Fruit fly (Drosophila melanogaster) whole organism, prepupa: Measurements from ENCODE around the gene dpr16.

Experiments
- Blimp-1 ChIP-seq: fragments of 200-800 bp; sonication (Bioruptor generic); optimal IDR thresholded peaks from 3 replicates; lab custom pipeline; 2017; ENCODE audit warnings: missing biosample characterization, missing genetic modification characterization, mild to moderate bottlenecking, moderate library complexity, missing genetic modification reagents
- CG10631 ChIP-seq: fragments of 200-800 bp; sonication (Bioruptor generic); optimal IDR thresholded peaks from 2 replicates; lab custom pipeline; 2016; ENCODE audit warnings: missing biosample characterization, missing genetic modification characterization
- CG10669 ChIP-seq: fragments of 200-800 bp; sonication (Bioruptor generic); optimal IDR thresholded peaks from 3 replicates; lab custom pipeline; 2018; ENCODE audit warnings: missing biosample characterization, mild to moderate bottlenecking, missing genetic modification characterization, moderate library complexity
- CG11294 ChIP-seq: fragments of 200-800 bp; sonication (Bioruptor generic); IDR thresholded peaks from 2 replicates; pipeline ENCODE4 v1.3.6; 2022; ENCODE audit warnings: missing biosample characterization, missing genetic modification characterization
- CG11762 ChIP-seq: fragments of 200-800 bp; sonication (Bioruptor generic); optimal IDR thresholded peaks from 3 replicates; lab custom pipeline; 2016; ENCODE audit warnings: missing biosample characterization, missing genetic modification characterization; ENCODE audit not compliant: insufficient read depth
- CG11902 ChIP-seq: fragments of 200-800 bp; sonication (Bioruptor generic); optimal IDR thresholded peaks from 3 replicates; lab custom pipeline; 2016; ENCODE audit warnings: missing biosample characterization, missing genetic modification characterization
- CG15336 ChIP-seq: fragments of 200-800 bp; sonication (Bioruptor generic); IDR thresholded peaks from 2 replicates; pipeline ENCODE4 v1.3.6; 2022; ENCODE audit warnings: missing biosample characterization, missing genetic modification characterization
- CG1621 ChIP-seq: fragments of 200-800 bp; sonication (Bioruptor generic); optimal IDR thresholded peaks from 3 replicates; lab custom pipeline; 2018; ENCODE audit warnings: missing biosample characterization, mild to moderate bottlenecking, missing genetic modification characterization
- CG31627 ChIP-seq: fragments of 200-800 bp; sonication (Bioruptor generic); optimal IDR thresholded peaks from 3 replicates; lab custom pipeline; 2016; ENCODE audit warnings: missing biosample characterization, missing genetic modification characterization
- CG32006 ChIP-seq: fragments of 200-800 bp; sonication (Bioruptor generic); optimal IDR thresholded peaks from 3 replicates; lab custom pipeline; 2017; ENCODE audit warnings: missing biosample characterization, mild to moderate bottlenecking, missing genetic modification characterization
- CG34406 ChIP-seq: fragments of 200-800 bp; sonication (Bioruptor generic); optimal IDR thresholded peaks from 3 replicates; lab custom pipeline; 2016; ENCODE audit warnings: missing biosample characterization, missing genetic modification characterization
- CG3919 ChIP-seq: fragments of 200-800 bp; sonication (Bioruptor generic); optimal IDR thresholded peaks from 3 replicates; lab custom pipeline; 2016; ENCODE audit warnings: missing biosample characterization, missing genetic modification characterization
- CG4318 ChIP-seq: fragments of 200-800 bp; sonication (Bioruptor generic); optimal IDR thresholded peaks from 3 replicates; lab custom pipeline; 2017; ENCODE audit warnings: missing biosample characterization, mild to moderate bottlenecking, missing genetic modification characterization
- CG6163 ChIP-seq: fragments of 200-800 bp; sonication (Bioruptor generic); IDR thresholded peaks from 3 replicates; pipeline ENCODE4 v1.3.6; 2022; ENCODE audit warnings: missing biosample characterization, missing genetic modification characterization
- CG6792 ChIP-seq: fragments of 200-800 bp; sonication (Bioruptor generic); optimal IDR thresholded peaks from 3 replicates; lab custom pipeline; 2016; ENCODE audit warnings: missing biosample characterization, missing genetic modification characterization
- CG6854 ChIP-seq: fragments of 200-800 bp; sonication (Bioruptor generic); optimal IDR thresholded peaks from 2 replicates; lab custom pipeline; 2017; ENCODE audit warnings: missing biosample characterization, mild to moderate bottlenecking, missing genetic modification characterization
- CG7368 ChIP-seq: fragments of 200-800 bp; sonication (Bioruptor generic); optimal IDR thresholded peaks from 3 replicates; lab custom pipeline; 2016; ENCODE audit warnings: missing biosample characterization, missing genetic modification characterization
- CG8119 ChIP-seq: fragments of 200-800 bp; sonication (Bioruptor generic); IDR thresholded peaks from 3 replicates; pipeline ENCODE4 v1.3.6; 2022; ENCODE audit warnings: missing biosample characterization, missing genetic modification characterization
- CG8319 ChIP-seq: fragments of 200-800 bp; sonication (Bioruptor generic); optimal IDR thresholded peaks from 3 replicates; lab custom pipeline; 2016; ENCODE audit warnings: missing biosample characterization, missing genetic modification characterization
- CG8632 ChIP-seq: fragments of 200-800 bp; sonication (Bioruptor generic); optimal IDR thresholded peaks from 3 replicates; lab custom pipeline; 2016; ENCODE audit warnings: missing biosample characterization, missing genetic modification characterization
- CG9139 ChIP-seq: fragments of 200-800 bp; sonication (Bioruptor generic); optimal IDR thresholded peaks from 3 replicates; lab custom pipeline; 2017; ENCODE audit warnings: missing biosample characterization, mild to moderate bottlenecking, missing genetic modification characterization
- Eip75B ChIP-seq: fragments of 200-800 bp; sonication (Bioruptor generic); optimal IDR thresholded peaks from 3 replicates; lab custom pipeline; 2016; ENCODE audit warnings: missing biosample characterization, missing genetic modification characterization
- Eip78C ChIP-seq: fragments of 200-800 bp; sonication (Bioruptor generic); peaks from one replicate; lab custom pipeline; 2016; ENCODE audit warnings: missing biosample characterization, missing genetic modification characterization
- Eip93F ChIP-seq: fragments of 200-800 bp; sonication (Bioruptor generic); optimal IDR thresholded peaks from 2 replicates; lab custom pipeline; 2016; ENCODE audit warnings: missing biosample characterization, mild to moderate bottlenecking, missing genetic modification characterization
- Ets96B ChIP-seq: fragments of 200-800 bp; optimal IDR thresholded peaks from 2 replicates; lab custom pipeline; 2019; ENCODE audit warnings: missing biosample characterization, mild to moderate bottlenecking, missing genetic modification characterization, moderate library complexity
- Hr39 ChIP-seq: fragments of 200-800 bp; sonication (Bioruptor generic); optimal IDR thresholded peaks from 2 replicates; lab custom pipeline; 2016; ENCODE audit warnings: missing biosample characterization, missing genetic modification characterization
- Hr4 ChIP-seq: fragments of 200-800 bp; sonication (Bioruptor generic); optimal IDR thresholded peaks from 3 replicates; lab custom pipeline; 2016; ENCODE audit warnings: missing biosample characterization, missing genetic modification characterization
- Met ChIP-seq: fragments of 200-800 bp; sonication (Bioruptor generic); optimal IDR thresholded peaks from 3 replicates; lab custom pipeline; 2016; ENCODE audit warnings: missing biosample characterization, missing genetic modification characterization
- OdsH ChIP-seq: fragments of 200-800 bp; sonication (Bioruptor generic); optimal IDR thresholded peaks from 3 replicates; lab custom pipeline; 2016; ENCODE audit warnings: missing biosample characterization, missing genetic modification characterization
- Smox ChIP-seq: fragments of 200-800 bp; sonication (Bioruptor generic); optimal IDR thresholded peaks from 3 replicates; lab custom pipeline; 2016; ENCODE audit warnings: missing biosample characterization, missing genetic modification characterization
- Sox102F ChIP-seq: fragments of 200-800 bp; sonication (Bioruptor generic); optimal IDR thresholded peaks from 2 replicates; lab custom pipeline; 2016; ENCODE audit warnings: missing biosample characterization, mild to moderate bottlenecking, missing genetic modification characterization
- Sox14 ChIP-seq: fragments of 200-800 bp; sonication (Bioruptor generic); optimal IDR thresholded peaks from 3 replicates; lab custom pipeline; 2016; ENCODE audit warnings: missing biosample characterization, missing genetic modification characterization
- Sox15 ChIP-seq: fragments of 200-800 bp; sonication (Bioruptor generic); optimal IDR thresholded peaks from 3 replicates; lab custom pipeline; 2016; ENCODE audit warnings: missing biosample characterization, missing genetic modification characterization
- achi ChIP-seq: fragments of 200-800 bp; sonication (Bioruptor generic); optimal IDR thresholded peaks from 3 replicates; lab custom pipeline; 2016; ENCODE audit warnings: missing biosample characterization, missing genetic modification characterization
- acj6 ChIP-seq: fragments of 200-800 bp; sonication (Bioruptor generic); optimal IDR thresholded peaks from 3 replicates; lab custom pipeline; 2016; ENCODE audit warnings: missing biosample characterization, missing genetic modification characterization
- cyc ChIP-seq: fragments of 200-800 bp; sonication (Bioruptor generic); optimal IDR thresholded peaks from 3 replicates; lab custom pipeline; 2016; ENCODE audit warnings: missing biosample characterization, missing genetic modification characterization
- dsx ChIP-seq: fragments of 200-800 bp; optimal IDR thresholded peaks from 3 replicates; lab custom pipeline; 2019; ENCODE audit warnings: missing biosample characterization, mild to moderate bottlenecking, missing genetic modification characterization, moderate library complexity; ENCODE audit not compliant: poor library complexity, severe bottlenecking
- eg ChIP-seq: fragments of 200-800 bp; sonication (Bioruptor generic); IDR thresholded peaks from 3 replicates; pipeline ENCODE4 v1.3.6; 2022; ENCODE audit warnings: missing biosample characterization, missing genetic modification characterization
- esn ChIP-seq: fragments of 200-800 bp; sonication (Bioruptor generic); optimal IDR thresholded peaks from 2 replicates; lab custom pipeline; 2016; ENCODE audit warnings: missing biosample characterization, mild to moderate bottlenecking, missing genetic modification characterization, moderate library complexity
- fd59A ChIP-seq: fragments of 200-800 bp; sonication (Bioruptor generic); optimal IDR thresholded peaks from 2 replicates; lab custom pipeline; 2017; ENCODE audit warnings: missing biosample characterization, mild to moderate bottlenecking, missing genetic modification characterization, missing genetic modification reagents
- fkh ChIP-seq: fragments of 200-800 bp; sonication (Bioruptor generic); optimal IDR thresholded peaks from 3 replicates; lab custom pipeline; 2017; ENCODE audit warnings: missing biosample characterization, mild to moderate bottlenecking, missing genetic modification characterization, moderate library complexity
- lz ChIP-seq: fragments of 200-800 bp; sonication (Bioruptor generic); optimal IDR thresholded peaks from 3 replicates; lab custom pipeline; 2016; ENCODE audit warnings: missing biosample characterization, missing genetic modification characterization
- net ChIP-seq: fragments of 200-800 bp; sonication (Bioruptor generic); optimal IDR thresholded peaks from 3 replicates; lab custom pipeline; 2016; ENCODE audit warnings: missing biosample characterization, missing genetic modification characterization
- pdm3 ChIP-seq: fragments of 200-800 bp; sonication (Bioruptor generic); optimal IDR thresholded peaks from 3 replicates; lab custom pipeline; 2016; ENCODE audit warnings: missing biosample characterization, missing genetic modification characterization
- ss ChIP-seq, 2 experiments: fragments of 200-800 bp; sonication (Bioruptor generic); optimal IDR thresholded peaks; 2 replicates in 1 of 2; 3 replicates in 1 of 2; lab custom pipeline; 2017 to 2018; ENCODE audit warnings: mild to moderate bottlenecking in 2 of 2, missing biosample characterization in 2 of 2, missing genetic modification characterization in 2 of 2, moderate library complexity in 1 of 2
- svp ChIP-seq: fragments of 200-800 bp; sonication (Bioruptor generic); peaks from one replicate; lab custom pipeline; 2016; ENCODE audit warnings: missing biosample characterization, missing genetic modification characterization

dpr16 gene

DNA sequence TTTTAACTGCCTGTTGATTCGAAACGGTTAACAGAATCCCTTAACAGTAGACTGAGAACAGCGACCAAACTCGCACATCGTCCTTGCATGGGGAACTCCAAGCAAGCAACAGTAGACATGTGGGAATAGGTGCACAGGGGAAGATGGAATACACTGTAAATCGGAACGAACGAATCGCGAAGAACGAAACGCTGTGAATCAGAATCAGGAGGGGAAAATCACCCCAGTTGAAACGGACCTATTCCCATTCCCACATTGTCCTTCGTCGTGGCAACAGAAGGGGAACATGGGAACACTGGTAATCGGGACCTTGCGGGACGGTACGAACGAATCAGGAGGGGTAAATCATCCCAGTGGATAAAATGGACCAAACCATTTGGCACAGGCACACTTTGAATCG lies at the start of gene dpr16:
TSS of gene dpr16 (plus strand) at position 386 of the 400 bp plus-strand sequence.
- no peak for TF ChIP-seq Blimp-1 (GFP tag; lab: Kevin White, UChicago)
- TF ChIP-seq CG6163 (GFP tag; lab: Robert Waterston, UW): no peak
- TF ChIP-seq CG10631: no peak
- TF ChIP-seq eg: no peak
- no peak for TF ChIP-seq CG9139 (GFP tag; lab: Kevin White, UChicago)
- no peak for TF ChIP-seq CG7368 (GFP tag; lab: Kevin White, UChicago)
- TF ChIP-seq Sox14 (GFP tag; lab: Kevin White, UChicago): no peak
- TF ChIP-seq dsx (GFP tag; lab: Kevin White, UChicago): peak; percentile 5
- TF ChIP-seq Ets96B: no peak
- peak; percentile 16 for TF ChIP-seq Eip78C (GFP tag; lab: Kevin White, UChicago)
- TF ChIP-seq CG11762 (GFP tag; lab: Kevin White, UChicago): no peak
- no peak for TF ChIP-seq fkh (GFP tag; lab: Kevin White, UChicago)

DNA sequence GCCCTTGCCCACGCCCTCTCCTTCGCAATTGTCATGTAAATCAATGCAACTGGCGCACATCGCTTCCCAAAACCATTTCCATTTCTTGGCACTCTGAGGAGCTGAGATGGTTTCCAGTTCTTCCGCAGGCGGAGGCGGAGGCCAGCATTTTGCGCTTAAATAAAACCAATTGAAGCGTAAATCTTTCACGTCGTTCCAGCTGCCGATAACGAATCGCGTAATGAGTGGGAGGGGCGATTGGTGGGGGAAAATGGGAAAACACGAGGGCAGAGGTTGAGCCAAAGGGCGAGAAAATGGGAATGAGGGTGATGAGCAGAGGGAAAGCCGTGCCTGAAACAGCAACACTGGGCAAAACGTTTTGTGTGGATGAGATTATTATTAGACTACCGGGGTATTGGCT lies 48.3 kb upstream of the dpr16 start:
- TF ChIP-seq CG4318 (GFP tag; lab: Kevin White, UChicago): no peak
- TF ChIP-seq svp (GFP tag; lab: Kevin White, UChicago): peak; percentile 82
- peak; percentile 7 for TF ChIP-seq Eip78C (GFP tag; lab: Kevin White, UChicago)
- no peak for TF ChIP-seq CG34406 (GFP tag; lab: Kevin White, UChicago)

DNA sequence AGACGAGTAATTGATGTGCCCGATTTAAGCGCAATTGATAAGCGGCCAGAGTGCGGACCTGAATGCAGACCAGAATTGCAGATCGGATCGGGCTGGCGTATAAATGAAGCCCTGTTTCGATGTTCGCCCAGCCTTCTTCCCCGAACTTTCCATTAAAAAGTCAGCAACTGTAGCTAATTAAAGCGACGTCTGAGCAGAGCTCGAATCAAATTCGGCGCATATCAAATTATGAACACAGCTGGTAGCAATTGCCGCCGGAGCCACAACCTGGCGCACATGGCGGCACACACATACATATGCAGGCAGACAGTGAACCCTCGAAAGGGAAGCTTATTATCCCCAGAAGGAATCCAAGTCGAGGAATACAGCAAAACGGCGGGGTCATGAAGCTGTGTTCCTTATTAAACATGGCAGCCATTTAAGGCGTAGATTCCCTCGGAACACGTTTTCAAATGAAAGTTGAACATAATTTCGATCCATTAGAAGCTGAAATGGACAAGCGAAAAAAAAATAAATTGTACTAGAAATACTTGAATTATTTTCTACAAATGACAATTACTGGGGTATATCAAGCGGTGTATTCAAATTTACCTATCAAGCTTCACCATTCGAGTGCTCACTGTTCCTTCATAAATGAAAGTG lies 47.2 kb upstream of the dpr16 start:
- TF ChIP-seq fd59A (GFP tag; lab: Kevin White, UChicago) (no peak), CG6163 (GFP tag; lab: Robert Waterston, UW) (no peak), CG8319 (peak; percentile 8), Blimp-1 (GFP tag; lab: Kevin White, UChicago) (peak; percentile 33), CG31627 (GFP tag; lab: Kevin White, UChicago) (peak; percentile 62), Ets96B (peak; percentile 26), CG11902 (GFP tag; lab: Kevin White, UChicago) (peak; percentile 14), CG34406 (GFP tag; lab: Kevin White, UChicago) (peak; percentile 11), CG15336 (GFP tag; lab: Robert Waterston, UW) (no peak), ss (GFP tag; optimal IDR thresholded peaks at IDR 0.05; lab: Kevin White, UChicago) (peak in 1 of 2 experiments; percentile 5), Eip93F (GFP tag; lab: Kevin White, UChicago) (no peak), CG11294 (GFP tag; lab: Robert Waterston, UW) (no peak), CG1621 (tag; lab: Kevin White, UChicago) (no peak), cyc (GFP tag; lab: Kevin White, UChicago) (peak; percentile 59), esn (peak; percentile 74), CG8119 (no peak), Smox (GFP tag; lab: Kevin White, UChicago) (peak; percentile 62), CG10669 (GFP tag; lab: Kevin White, UChicago) (peak; percentile 30), svp (GFP tag; lab: Kevin White, UChicago) (peak; percentile 70), Hr4 (peak; percentile 47), CG32006 (GFP tag; lab: Kevin White, UChicago) (peak; percentile 38), Sox14 (GFP tag; lab: Kevin White, UChicago) (peak; percentile 4), CG6854 (GFP tag; lab: Kevin White, UChicago) (peak; percentile 37), CG10631 (peak; percentile 34), OdsH (peak; percentile 32), pdm3 (GFP tag; lab: Kevin White, UChicago) (peak; percentile 43), lz (GFP tag; lab: Kevin White, UChicago) (peak; percentile 62), achi (GFP tag; lab: Kevin White, UChicago) (peak; percentile 20), Sox102F (GFP tag; lab: Kevin White, UChicago) (peak; percentile 60), CG6792 (peak; percentile 27), CG3919 (GFP tag; lab: Kevin White, UChicago) (peak; percentile 33), Sox15 (GFP tag; lab: Kevin White, UChicago) (peak; percentile 38), acj6 (GFP tag; lab: Kevin White, UChicago) (peak; percentile 49), Eip75B (GFP tag; lab: Kevin White, UChicago) (peak; percentile 39), net (GFP tag; lab: Kevin White, UChicago) (peak; percentile 14), CG8632 (peak; percentile 3), CG7368 (GFP tag; lab: Kevin White, UChicago) (no peak), Met (peak; percentile 63), Hr39 (GFP tag; lab: Kevin White, UChicago) (peak; percentile 65)
